Fruit fly (Drosophila melanogaster): ENCODE data around the gene Itpr.
A peak's percentile ranks its signal among the peaks of the same experiment; 100 is the strongest.

The Itpr gene

DNA sequence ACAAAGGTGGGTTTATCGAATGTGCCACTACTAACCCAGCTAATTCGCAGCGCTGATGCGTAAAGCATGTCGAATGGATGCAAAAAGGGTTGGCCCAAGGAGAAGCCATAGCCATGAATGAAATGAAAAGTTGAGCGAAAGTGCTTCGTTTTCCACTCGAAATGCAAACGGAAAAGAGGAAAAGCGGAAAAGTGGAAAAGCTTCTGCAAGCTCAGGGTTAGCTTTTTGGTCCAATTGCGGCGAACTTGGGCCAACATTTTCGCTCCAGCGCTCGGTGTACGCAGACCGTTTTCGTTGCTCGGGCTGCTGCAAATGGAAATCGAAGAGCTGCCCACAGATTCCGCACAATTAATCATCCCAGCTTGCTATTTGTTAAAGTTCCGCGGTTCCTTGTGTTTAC lies 7.9 kb downstream of the Itpr start:
- TF ChIP-seq eg (GFP tag; IDR thresholded peaks at IDR 0.05): no peak
- no peak for TF ChIP-seq fkh (GFP tag; optimal IDR thresholded peaks at IDR 0.05)
- TF ChIP-seq topi (GFP tag; optimal IDR thresholded peaks at IDR 0.05): no peak
- no peak for TF ChIP-seq net (GFP tag; optimal IDR thresholded peaks at IDR 0.05)
- TF ChIP-seq Ets21C (GFP tag; optimal IDR thresholded peaks at IDR 0.05): no peak
- TF ChIP-seq svp (GFP tag): no peak
- no peak for TF ChIP-seq Smox (GFP tag; optimal IDR thresholded peaks at IDR 0.05)
- TF ChIP-seq Sox102F (GFP tag; optimal IDR thresholded peaks at IDR 0.05): no peak
- no peak for TF ChIP-seq Hr39 (GFP tag; optimal IDR thresholded peaks at IDR 0.05)

DNA sequence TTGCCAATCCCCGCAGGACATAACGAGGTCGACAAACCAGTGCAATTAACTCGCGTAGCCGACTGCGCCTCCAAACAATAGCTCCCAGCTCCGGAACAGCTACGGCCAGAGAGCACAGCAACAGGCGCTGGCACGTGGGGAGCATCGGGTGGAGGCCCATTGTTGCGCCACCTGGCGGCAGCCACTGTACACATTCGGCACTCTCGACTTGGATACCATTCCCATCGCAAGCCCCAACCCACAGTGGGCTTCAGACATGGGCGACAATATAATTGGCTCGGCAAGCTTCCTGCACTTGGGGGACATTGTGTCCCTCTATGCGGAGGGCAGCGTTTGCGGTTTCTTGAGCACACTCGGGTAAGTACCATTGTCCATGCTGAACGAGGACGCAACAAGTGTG lies 10.6 kb downstream of the Itpr start:
- TF ChIP-seq CG6854 (GFP tag; optimal IDR thresholded peaks at IDR 0.05) (no peak), Eip78C (GFP tag) (no peak), Met (GFP tag; optimal IDR thresholded peaks at IDR 0.05) (no peak), CG32006 (GFP tag; optimal IDR thresholded peaks at IDR 0.05) (no peak), dsx (GFP tag; optimal IDR thresholded peaks at IDR 0.05; ENCODE audit: poor library complexity, severe bottlenecking) (no peak), acj6 (GFP tag; optimal IDR thresholded peaks at IDR 0.05) (no peak), fkh (GFP tag; optimal IDR thresholded peaks at IDR 0.05) (no peak), dac (GFP tag; optimal IDR thresholded peaks at IDR 0.05) (no peak), Lpt (GFP tag; optimal IDR thresholded peaks at IDR 0.05) (no peak), CG6808 (GFP tag; optimal IDR thresholded peaks at IDR 0.05) (no peak), Hr4 (GFP tag; optimal IDR thresholded peaks at IDR 0.05) (no peak), fd59A (GFP tag; optimal IDR thresholded peaks at IDR 0.05) (no peak)

DNA sequence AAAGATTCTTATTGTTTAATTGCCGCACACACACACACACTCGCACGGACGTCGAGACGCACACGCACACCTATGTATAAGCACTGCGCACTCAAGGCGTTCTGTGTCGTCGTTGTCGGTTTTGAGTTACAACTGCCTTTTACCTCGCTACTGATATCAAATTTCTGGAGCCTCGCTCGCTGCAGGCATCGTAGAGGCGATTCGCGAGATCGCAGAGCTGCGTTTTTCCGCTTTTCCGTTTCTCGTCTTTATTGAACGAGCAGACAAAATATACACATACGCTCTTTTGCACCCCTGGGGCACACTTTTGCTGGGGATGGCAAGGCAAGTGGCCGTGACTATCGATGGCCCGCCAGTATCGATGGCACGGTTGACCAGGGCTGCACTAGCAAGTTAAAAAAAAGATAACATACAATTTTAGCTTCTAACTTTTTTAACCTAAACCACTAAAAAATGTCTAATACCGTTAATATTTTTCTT lies 30.6 kb downstream of the Itpr start, which contains the start of gene CG2519:
CG2519 (minus strand) TSS at position 312 of the 480 bp plus-strand sequence.
- peak; percentile 47 for TF ChIP-seq Sox14 (GFP tag; optimal IDR thresholded peaks at IDR 0.05)
- no peak for TF ChIP-seq Lpt (GFP tag; optimal IDR thresholded peaks at IDR 0.05)
- no peak for TF ChIP-seq CG10631 (GFP tag; optimal IDR thresholded peaks at IDR 0.05)
- TF ChIP-seq Hr39 (GFP tag; optimal IDR thresholded peaks at IDR 0.05): no peak
- no peak for TF ChIP-seq CG11902 (GFP tag; optimal IDR thresholded peaks at IDR 0.05)
- no peak for TF ChIP-seq CG1621 (tag; optimal IDR thresholded peaks at IDR 0.05)
- TF ChIP-seq CG6854 (GFP tag; optimal IDR thresholded peaks at IDR 0.05): no peak
- no peak for TF ChIP-seq CG7368 (GFP tag; optimal IDR thresholded peaks at IDR 0.05)
- TF ChIP-seq Blimp-1 (GFP tag; optimal IDR thresholded peaks at IDR 0.05): no peak
- peak; percentile 18 for TF ChIP-seq CG6792 (GFP tag; optimal IDR thresholded peaks at IDR 0.05)
- no peak for TF ChIP-seq svp (GFP tag)
- TF ChIP-seq CG3919 (GFP tag; optimal IDR thresholded peaks at IDR 0.05): no peak
- TF ChIP-seq fd59A (GFP tag; optimal IDR thresholded peaks at IDR 0.05): no peak
- no peak for TF ChIP-seq Hr38 (GFP tag; optimal IDR thresholded peaks at IDR 0.05)
- peak; percentile 25; the same call in 1 of the 2 replicates for TF ChIP-seq CG15336 (GFP tag; IDR thresholded peaks at IDR 0.05)
- no peak for TF ChIP-seq pdm3 (GFP tag; optimal IDR thresholded peaks at IDR 0.05)
- TF ChIP-seq CG34406 (GFP tag; optimal IDR thresholded peaks at IDR 0.05): no peak
- TF ChIP-seq Hr4 (GFP tag; optimal IDR thresholded peaks at IDR 0.05): no peak
- no peak for TF ChIP-seq Eip78C (GFP tag)
- no peak; the same call in 1 of the 2 replicates for TF ChIP-seq Gug (GFP tag; IDR thresholded peaks at IDR 0.05)
- TF ChIP-seq Ets96B (tag; optimal IDR thresholded peaks at IDR 0.05): no peak
- no peak for TF ChIP-seq Eip93F (GFP tag; optimal IDR thresholded peaks at IDR 0.05)
- TF ChIP-seq CG11294 (GFP tag; IDR thresholded peaks at IDR 0.05): 0 out of 2 replicates have a peak, but pooled peaks have one; percentile 7
- TF ChIP-seq Smox (GFP tag; optimal IDR thresholded peaks at IDR 0.05): no peak
- TF ChIP-seq CG9139 (GFP tag; optimal IDR thresholded peaks at IDR 0.05): no peak
- TF ChIP-seq fd85E (GFP tag; optimal IDR thresholded peaks at IDR 0.05): no peak
- TF ChIP-seq CG16779 (tag; optimal IDR thresholded peaks at IDR 0.05): no peak
- TF ChIP-seq achi (GFP tag; optimal IDR thresholded peaks at IDR 0.05): no peak
- TF ChIP-seq CG6808 (GFP tag; optimal IDR thresholded peaks at IDR 0.05): no peak
- no peak for TF ChIP-seq Sox102F (GFP tag; optimal IDR thresholded peaks at IDR 0.05)
- TF ChIP-seq CG32006 (GFP tag; optimal IDR thresholded peaks at IDR 0.05): no peak
- TF ChIP-seq CG11762 (GFP tag; optimal IDR thresholded peaks at IDR 0.05; ENCODE audit: insufficient read depth): no peak
- TF ChIP-seq vri (GFP tag; optimal IDR thresholded peaks at IDR 0.05): no peak
- no peak for TF ChIP-seq Met (GFP tag; optimal IDR thresholded peaks at IDR 0.05)
- no peak for TF ChIP-seq CG10669 (GFP tag; optimal IDR thresholded peaks at IDR 0.05)
- no peak for TF ChIP-seq CG6276 (GFP tag; optimal IDR thresholded peaks at IDR 0.05)
- TF ChIP-seq dsx (GFP tag; optimal IDR thresholded peaks at IDR 0.05; ENCODE audit: poor library complexity, severe bottlenecking): no peak
- no peak for TF ChIP-seq CG8119 (GFP tag; IDR thresholded peaks at IDR 0.05)
- TF ChIP-seq Sox15 (GFP tag; optimal IDR thresholded peaks at IDR 0.05): no peak
- TF ChIP-seq CG8319 (GFP tag; optimal IDR thresholded peaks at IDR 0.05): no peak
- TF ChIP-seq net (GFP tag; optimal IDR thresholded peaks at IDR 0.05): no peak
